Fruit fly (Drosophila melanogaster) whole organism, embryonic: ENCODE data around the gene CG46310.

ENCODE experiments used
- Adf1 ChIP-seq: fragments of 200-800 bp; sonication (Bioruptor generic); IDR thresholded peaks from 2 replicates; pipeline ENCODE4 v1.3.6; 2022; ENCODE audit warnings: missing biosample characterization, missing genetic modification characterization
- Bdp1 ChIP-seq: fragments of 200-800 bp; sonication (Bioruptor generic); optimal IDR thresholded peaks from 3 replicates; lab custom pipeline; 2016; ENCODE audit warnings: missing biosample characterization, missing genetic modification characterization
- Bteb2 ChIP-seq: fragments of 200-800 bp; sonication (Bioruptor generic); optimal IDR thresholded peaks from 2 replicates; lab custom pipeline; 2016; ENCODE audit warnings: missing biosample characterization, missing genetic modification characterization
- CG10979 ChIP-seq: fragments of 200-800 bp; sonication (Bioruptor generic); optimal IDR thresholded peaks from 2 replicates; lab custom pipeline; 2018; ENCODE audit warnings: missing biosample characterization, mild to moderate bottlenecking, missing genetic modification characterization, moderate library complexity
- CG11695 ChIP-seq: fragments of 200-800 bp; sonication (Bioruptor generic); IDR thresholded peaks from 3 replicates; pipeline ENCODE4 v1.3.6; 2022; ENCODE audit warnings: missing biosample characterization, missing genetic modification characterization
- CG15011 ChIP-seq: fragments of 200-800 bp; sonication (Bioruptor generic); optimal IDR thresholded peaks from 3 replicates; lab custom pipeline; 2018; ENCODE audit warnings: missing biosample characterization, mild to moderate bottlenecking, missing genetic modification characterization
- CG15479 ChIP-seq: fragments of 200-800 bp; sonication (Bioruptor generic); optimal IDR thresholded peaks from 3 replicates; lab custom pipeline; 2019; ENCODE audit warnings: missing biosample characterization, mild to moderate bottlenecking, missing genetic modification characterization, moderate library complexity
- CG15514 ChIP-seq: fragments of 200-800 bp; sonication (Bioruptor generic); optimal IDR thresholded peaks from 3 replicates; lab custom pipeline; 2017; ENCODE audit warnings: missing biosample characterization, missing genetic modification characterization, mild to moderate bottlenecking, moderate library complexity, missing genetic modification reagents
- CG2120 ChIP-seq: fragments of 200-800 bp; sonication (Bioruptor generic); optimal IDR thresholded peaks from 3 replicates; lab custom pipeline; 2016; ENCODE audit warnings: missing biosample characterization, missing genetic modification characterization
- CG30020 ChIP-seq: fragments of 200-800 bp; optimal IDR thresholded peaks from 2 replicates; lab custom pipeline; 2019; ENCODE audit warnings: missing biosample characterization, mild to moderate bottlenecking, missing genetic modification characterization, moderate library complexity
- CG32767 ChIP-seq: fragments of 200-800 bp; sonication (Bioruptor generic); IDR thresholded peaks from 2 replicates; pipeline ENCODE4 v1.3.6; 2022; ENCODE audit warnings: missing biosample characterization, missing genetic modification characterization
- CG4730 ChIP-seq: fragments of 200-800 bp; sonication (Bioruptor generic); IDR thresholded peaks from 2 replicates; pipeline ENCODE4 v1.3.6; 2022; ENCODE audit warnings: missing biosample characterization, missing genetic modification characterization
- CG6813 ChIP-seq: fragments of 200-800 bp; sonication (Bioruptor generic); optimal IDR thresholded peaks from 2 replicates; lab custom pipeline; 2017; ENCODE audit warnings: missing biosample characterization, missing genetic modification characterization, mild to moderate bottlenecking, moderate library complexity, missing genetic modification reagents
- CG6854 ChIP-seq: fragments of 200-800 bp; sonication (Bioruptor generic); optimal IDR thresholded peaks from 3 replicates; lab custom pipeline; 2017; ENCODE audit warnings: missing biosample characterization, mild to moderate bottlenecking, missing genetic modification characterization
- CG7271 ChIP-seq: fragments of 200-800 bp; sonication (Bioruptor generic); optimal IDR thresholded peaks from 2 replicates; lab custom pipeline; 2018; ENCODE audit warnings: missing biosample characterization, mild to moderate bottlenecking, missing genetic modification characterization, moderate library complexity
- CG7357 ChIP-seq: fragments of 200-800 bp; sonication (Bioruptor generic); IDR thresholded peaks from 3 replicates; pipeline ENCODE4 v1.3.6; 2022; ENCODE audit warnings: missing biosample characterization, missing genetic modification characterization
- CG8388 ChIP-seq: fragments of 200-800 bp; sonication (Bioruptor generic); optimal IDR thresholded peaks from 2 replicates; lab custom pipeline; 2019; ENCODE audit warnings: missing biosample characterization, mild to moderate bottlenecking, missing genetic modification characterization, moderate library complexity
- CG9215 ChIP-seq: fragments of 200-800 bp; sonication (Bioruptor generic); IDR thresholded peaks from 2 replicates; pipeline ENCODE4 v1.3.6; 2022; ENCODE audit warnings: missing biosample characterization, missing genetic modification characterization
- CG9609 ChIP-seq: fragments of 200-800 bp; sonication (Bioruptor generic); optimal IDR thresholded peaks from 3 replicates; lab custom pipeline; 2016; ENCODE audit warnings: missing biosample characterization, missing genetic modification characterization
- Dad ChIP-seq: fragments of 200-800 bp; sonication (Bioruptor generic); optimal IDR thresholded peaks from 3 replicates; lab custom pipeline; 2016; ENCODE audit warnings: missing biosample characterization, missing genetic modification characterization
- Fer2 ChIP-seq: fragments of 200-800 bp; sonication (Bioruptor generic); optimal IDR thresholded peaks from 2 replicates; lab custom pipeline; 2018; ENCODE audit warnings: missing biosample characterization, mild to moderate bottlenecking, missing genetic modification characterization, moderate library complexity
- H2.0 ChIP-seq: fragments of 200-800 bp; sonication (Bioruptor generic); IDR thresholded peaks from 2 replicates; pipeline ENCODE4 v1.3.6; 2022; ENCODE audit warnings: missing biosample characterization, missing genetic modification characterization
- Hr3 ChIP-seq: fragments of 200-800 bp; sonication (Bioruptor generic); optimal IDR thresholded peaks from 3 replicates; lab custom pipeline; 2016; ENCODE audit warnings: missing biosample characterization, missing genetic modification characterization
- Jarid2 ChIP-seq: fragments of 200-800 bp; sonication (Bioruptor generic); optimal IDR thresholded peaks from 3 replicates; lab custom pipeline; 2017; ENCODE audit warnings: mild to moderate bottlenecking, missing biosample characterization, missing genetic modification reagents, missing genetic modification characterization
- Nf-YB ChIP-seq: fragments of 200-800 bp; sonication (Bioruptor generic); optimal IDR thresholded peaks from 3 replicates; lab custom pipeline; 2019; ENCODE audit warnings: missing biosample characterization, mild to moderate bottlenecking, missing genetic modification characterization, moderate library complexity
- Ravus ChIP-seq: fragments of 200-800 bp; sonication (Bioruptor generic); IDR thresholded peaks from 2 replicates; pipeline ENCODE4 v1.3.6; 2022; ENCODE audit warnings: missing biosample characterization, missing genetic modification characterization
- Rfx ChIP-seq: fragments of 200-800 bp; sonication (Bioruptor generic); IDR thresholded peaks from 2 replicates; pipeline ENCODE4 v1.3.6; 2022; ENCODE audit warnings: missing biosample characterization, missing genetic modification characterization
- Side ChIP-seq: fragments of 200-800 bp; sonication (Bioruptor generic); optimal IDR thresholded peaks from 2 replicates; lab custom pipeline; 2016; ENCODE audit warnings: missing biosample characterization, missing genetic modification characterization
- Ssrp ChIP-seq: fragments of 200-800 bp; sonication (Bioruptor generic); optimal IDR thresholded peaks from 2 replicates; lab custom pipeline; 2018; ENCODE audit warnings: missing biosample characterization, mild to moderate bottlenecking, missing genetic modification characterization, moderate library complexity
- Usf ChIP-seq: fragments of 200-800 bp; sonication (Bioruptor generic); optimal IDR thresholded peaks from 2 replicates; lab custom pipeline; 2017; ENCODE audit warnings: missing genotype, missing biosample characterization, missing genetic modification characterization
- ash1 ChIP-seq: fragments of 200-800 bp; sonication (Bioruptor generic); optimal IDR thresholded peaks from 2 replicates; lab custom pipeline; 2018; ENCODE audit warnings: missing biosample characterization, mild to moderate bottlenecking, missing genetic modification characterization
- caup ChIP-seq: fragments of 200-800 bp; sonication (Bioruptor generic); optimal IDR thresholded peaks from 3 replicates; lab custom pipeline; 2017; ENCODE audit warnings: missing biosample characterization, mild to moderate bottlenecking, missing genetic modification characterization, moderate library complexity; ENCODE audit not compliant: severe bottlenecking
- dimm ChIP-seq: fragments of 200-800 bp; sonication (Bioruptor generic); IDR thresholded peaks from 2 replicates; pipeline ENCODE4 v1.3.6; 2022; ENCODE audit warnings: missing biosample characterization, missing genetic modification characterization
- dpn ChIP-seq, 2 experiments: fragments of 200-800 bp; sonication (Bioruptor generic); optimal IDR thresholded peaks; 3 replicates each; lab custom pipeline; 2016; ENCODE audit warnings: missing biosample characterization in 2 of 2, missing genetic modification characterization in 2 of 2
- hth ChIP-seq: fragments of >200 bp; optimal IDR thresholded peaks from 2 replicates; lab custom pipeline; 2017; ENCODE audit warnings: inconsistent platforms
- maf-S ChIP-seq: fragments of 200-800 bp; sonication (Bioruptor generic); optimal IDR thresholded peaks from 2 replicates; lab custom pipeline; 2016; ENCODE audit warnings: missing biosample characterization, missing genetic modification characterization
- nerfin-1 ChIP-seq: fragments of 200-800 bp; sonication (Bioruptor generic); optimal IDR thresholded peaks from 3 replicates; lab custom pipeline; 2019; ENCODE audit warnings: missing biosample characterization, mild to moderate bottlenecking, missing genetic modification characterization, moderate library complexity
- pum ChIP-seq: fragments of 200-800 bp; sonication (Bioruptor generic); optimal IDR thresholded peaks from 2 replicates; lab custom pipeline; 2016; ENCODE audit warnings: missing biosample characterization, missing genetic modification characterization
- ro ChIP-seq: fragments of 200-800 bp; sonication (Bioruptor generic); IDR thresholded peaks from 2 replicates; pipeline ENCODE4 v1.3.6; 2022; ENCODE audit warnings: missing biosample characterization, missing genetic modification characterization
- schlank ChIP-seq: fragments of 200-800 bp; sonication (Bioruptor generic); optimal IDR thresholded peaks from 2 replicates; lab custom pipeline; 2018; ENCODE audit warnings: missing biosample characterization, mild to moderate bottlenecking, missing genetic modification characterization
- sens ChIP-seq: fragments of 200-800 bp; sonication (Bioruptor generic); peaks from one replicate; lab custom pipeline; 2016; ENCODE audit warnings: missing biosample characterization, missing genetic modification characterization
- sens-2 ChIP-seq: fragments of 200-800 bp; sonication (Bioruptor generic); IDR thresholded peaks from 2 replicates; pipeline ENCODE4 v1.3.6; 2022; ENCODE audit warnings: missing biosample characterization, missing genetic modification characterization
- shn ChIP-seq: fragments of 200-800 bp; sonication (Bioruptor generic); optimal IDR thresholded peaks from 3 replicates; lab custom pipeline; 2016; ENCODE audit warnings: missing biosample characterization, missing genetic modification characterization
- sim ChIP-seq: fragments of 200-800 bp; sonication (Bioruptor generic); IDR thresholded peaks from 2 replicates; pipeline ENCODE4 v1.3.6; 2022; ENCODE audit warnings: missing biosample characterization, missing genetic modification characterization
- stwl ChIP-seq: fragments of 200-800 bp; sonication (Bioruptor generic); optimal IDR thresholded peaks from 3 replicates; lab custom pipeline; 2018; ENCODE audit warnings: missing biosample characterization, mild to moderate bottlenecking, missing genetic modification characterization, moderate library complexity
- sug ChIP-seq: fragments of 200-800 bp; optimal IDR thresholded peaks from 2 replicates; lab custom pipeline; 2019; ENCODE audit warnings: missing biosample characterization, mild to moderate bottlenecking, missing genetic modification characterization, moderate library complexity
- trem ChIP-seq: fragments of 200-800 bp; optimal IDR thresholded peaks from 3 replicates; lab custom pipeline; 2019; ENCODE audit warnings: missing biosample characterization, mild to moderate bottlenecking, missing genetic modification characterization, moderate library complexity
- ttk ChIP-seq: fragments of 200-800 bp; sonication (Bioruptor generic); IDR thresholded peaks from 2 replicates; pipeline ENCODE4 v2.1.2; 2022; ENCODE audit warnings: missing biosample characterization, missing genetic modification characterization
- usp ChIP-seq: fragments of >200 bp; optimal IDR thresholded peaks from 2 replicates; lab custom pipeline; 2017; ENCODE audit warnings: missing biosample characterization, missing genetic modification characterization
- vvl ChIP-seq: fragments of 200-800 bp; sonication (Bioruptor generic); IDR thresholded peaks from 2 replicates; pipeline ENCODE4 v1.3.6; 2022; ENCODE audit warnings: missing biosample characterization, missing genetic modification characterization
- yki ChIP-seq: fragments of >200 bp; optimal IDR thresholded peaks from 3 replicates; lab custom pipeline; 2018
- zfh1 ChIP-seq: fragments of 200-800 bp; sonication (Bioruptor generic); IDR thresholded peaks from 3 replicates; pipeline ENCODE4 v1.3.6; 2022; ENCODE audit warnings: missing biosample characterization, missing genetic modification characterization

The CG46310 gene

DNA sequence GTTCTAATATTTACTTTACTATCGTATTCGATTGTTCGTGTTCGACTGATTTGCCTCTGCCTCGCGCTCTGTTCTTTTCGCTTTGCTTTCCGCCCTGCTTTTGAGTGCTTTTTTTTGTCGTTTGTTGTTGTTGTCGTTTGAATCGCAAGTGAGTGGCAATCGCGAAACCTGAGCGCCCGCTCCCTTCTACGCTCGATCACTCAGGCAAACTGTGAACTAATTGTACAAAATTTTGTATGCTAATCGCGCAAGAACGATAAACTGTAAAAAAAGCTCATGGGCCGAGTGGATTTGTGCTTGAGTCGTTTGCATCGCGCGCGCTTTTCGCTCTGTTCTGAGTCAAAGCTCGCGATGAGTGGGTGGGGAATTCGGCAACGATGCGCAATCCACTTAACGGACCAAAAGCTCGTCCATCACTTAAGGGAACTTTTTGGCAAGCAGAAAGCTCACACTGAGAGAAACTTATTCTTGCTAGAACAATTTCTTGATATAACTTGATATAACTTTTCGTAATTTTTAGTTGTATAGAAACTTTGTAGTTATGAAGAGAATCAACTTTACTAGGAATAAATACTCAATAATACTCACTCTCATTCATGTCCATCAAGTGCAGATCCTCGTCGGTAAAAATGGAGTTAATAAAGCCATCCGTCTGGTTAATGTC is 17.6 kb downstream of the CG46310 start (continued):
- TF ChIP-seq dpn (GFP tag; optimal IDR thresholded peaks at IDR 0.05; lab: Kevin White, UChicago): peak in 1 of 2 experiments; percentile 34
- TF ChIP-seq CG9609 (GFP tag; lab: Kevin White, UChicago): no peak
- no peak for TF ChIP-seq Hr3
- TF ChIP-seq sug (tag; lab: Kevin White, UChicago): no peak
- no peak for TF ChIP-seq sim (GFP tag; lab: Robert Waterston, UW)
- TF ChIP-seq ash1 (GFP tag; lab: Kevin White, UChicago): no peak
- no peak for TF ChIP-seq Jarid2 (GFP tag; lab: Kevin White, UChicago)
- no peak for TF ChIP-seq CG30020
- TF ChIP-seq CG15514 (GFP tag; lab: Kevin White, UChicago): no peak
- TF ChIP-seq maf-S (GFP tag; lab: Kevin White, UChicago): no peak
- no peak for TF ChIP-seq Bteb2 (GFP tag; lab: Kevin White, UChicago)
- no peak for TF ChIP-seq caup (GFP tag; lab: Kevin White, UChicago)
- TF ChIP-seq Fer2 (tag; lab: Kevin White, UChicago): no peak
- no peak for TF ChIP-seq Ravus (GFP tag; lab: Robert Waterston, UW)
- no peak for TF ChIP-seq ttk (GFP tag; lab: Robert Waterston, UW)
- TF ChIP-seq sens-2 (GFP tag; lab: Robert Waterston, UW): no peak
- TF ChIP-seq stwl: no peak
- TF ChIP-seq CG4730 (GFP tag; lab: Robert Waterston, UW): no peak
- TF ChIP-seq shn (GFP tag; lab: Kevin White, UChicago): no peak
- TF ChIP-seq CG7271 (tag; lab: Kevin White, UChicago): no peak
- TF ChIP-seq Nf-YB (GFP tag; lab: Kevin White, UChicago): no peak
- no peak for TF ChIP-seq CG8388 (GFP tag; lab: Kevin White, UChicago)
- no peak for TF ChIP-seq Bdp1 (GFP tag; lab: Kevin White, UChicago)
- no peak for TF ChIP-seq CG6813
- TF ChIP-seq dimm (GFP tag; lab: Robert Waterston, UW): no peak
- TF ChIP-seq CG11695: peak; percentile 47; the same call in 1 of the 3 replicates
- TF ChIP-seq trem (tag; lab: Kevin White, UChicago): no peak
- no peak for TF ChIP-seq schlank (tag; lab: Kevin White, UChicago)
- no peak for TF ChIP-seq CG15479 (GFP tag; lab: Kevin White, UChicago)
- no peak for TF ChIP-seq pum (GFP tag; lab: Kevin White, UChicago)
- peak; percentile 7; the same call in 1 of the 2 replicates for TF ChIP-seq H2.0 (GFP tag; lab: Robert Waterston, UW)
- no peak for TF ChIP-seq usp (GFP tag; lab: Kevin White, UChicago)
- no peak for TF ChIP-seq hth
- peak; percentile 71 for TF ChIP-seq Rfx (GFP tag; lab: Robert Waterston, UW)
- no peak for TF ChIP-seq ro
- TF ChIP-seq CG32767 (GFP tag; lab: Robert Waterston, UW): no peak
- no peak for TF ChIP-seq nerfin-1 (tag; lab: Kevin White, UChicago)
- no peak for TF ChIP-seq CG15011
- TF ChIP-seq vvl (GFP tag; lab: Robert Waterston, UW): 0 out of 2 replicates have a peak, but pooled peaks have one; percentile 30
- TF ChIP-seq Adf1 (GFP tag; lab: Robert Waterston, UW): no peak; the same call in 1 of the 2 replicates
- no peak for TF ChIP-seq Side (GFP tag; lab: Kevin White, UChicago)
- TF ChIP-seq CG9215 (GFP tag; lab: Robert Waterston, UW): no peak
- no peak for TF ChIP-seq CG6854 (GFP tag; lab: Kevin White, UChicago)
- TF ChIP-seq CG10979 (tag; lab: Kevin White, UChicago): peak; percentile 3
- TF ChIP-seq Ssrp (tag; lab: Kevin White, UChicago): no peak
- peak; percentile 74 for TF ChIP-seq sens (GFP tag; lab: Kevin White, UChicago)
- peak; percentile 70 for TF ChIP-seq CG2120
- TF ChIP-seq Usf (GFP tag; lab: Kevin White, UChicago): no peak
- no peak for TF ChIP-seq zfh1 (GFP tag; lab: Robert Waterston, UW)
- no peak for TF ChIP-seq Dad (GFP tag; lab: Kevin White, UChicago)
- TF ChIP-seq CG7357 (GFP tag; lab: Robert Waterston, UW): no peak
- TF ChIP-seq yki (lab: Kevin White, UChicago): no peak
